Worm (Caenorhabditis elegans) whole organism, midembryonic: ENCODE results near the gene Y41D4B.24.

Experiments
- flt-1 ChIP-seq: fragments of 200-800 bp; sonication (Bioruptor generic); IDR thresholded peaks from 2 replicates; pipeline ENCODE4 v1.3.6; 2022; ENCODE audit warnings: missing genetic modification characterization, missing compliant biosample characterization
- klf-2 ChIP-seq: fragments of 200-800 bp; sonication (Bioruptor generic); conservative IDR thresholded peaks from 2 replicates; pipeline ENCODE4 v1.3.6; 2022; ENCODE audit warnings: missing genetic modification reagents, missing genetic modification characterization, missing compliant biosample characterization
- ref-1 ChIP-seq: fragments of 200-800 bp; sonication (Bioruptor generic); conservative IDR thresholded peaks from 2 replicates; pipeline ENCODE4 v1.3.6; 2022; ENCODE audit warnings: missing genetic modification reagents, missing genetic modification characterization, missing compliant biosample characterization
- tab-1 ChIP-seq: fragments of 200-800 bp; sonication (Bioruptor generic); IDR thresholded peaks from 2 replicates; pipeline ENCODE4 v1.3.6; 2022; ENCODE audit warnings: missing genetic modification characterization, missing compliant biosample characterization
- ztf-23 ChIP-seq: fragments of 200-800 bp; sonication (Bioruptor generic); IDR thresholded peaks from 2 replicates; pipeline ENCODE4 v1.3.6; 2022; ENCODE audit warnings: missing genetic modification reagents, missing genetic modification characterization, missing compliant biosample characterization
- ztf-29 ChIP-seq: fragments of 200-800 bp; sonication (Bioruptor generic); IDR thresholded peaks from 2 replicates; pipeline ENCODE4 v1.3.6; 2022; ENCODE audit warnings: missing genetic modification reagents, missing genetic modification characterization, missing compliant biosample characterization

ce11 chrIV:1706996-1707395 is 25.0 kb upstream of the Y41D4B.24 start, which contains the start of gene K08D12.4:
- no peak for TF ChIP-seq ztf-23 (GFP tag; lab: Robert Waterston, UW)
- no peak for TF ChIP-seq flt-1 (GFP tag; lab: Robert Waterston, UW)
- TF ChIP-seq ztf-29 (GFP tag; lab: Robert Waterston, UW) = no peak
- TF ChIP-seq ref-1 (GFP tag; lab: Robert Waterston, UW) = no peak
- no peak for TF ChIP-seq klf-2 (GFP tag; lab: Robert Waterston, UW)
- no peak for TF ChIP-seq tab-1 (GFP tag; lab: Robert Waterston, UW)
